Fruit fly (Drosophila melanogaster) whole organism, adult: ENCODE results near the gene CG32054.

Experiments
- CG11617 ChIP-seq: fragments of 200-800 bp; sonication (Bioruptor generic); optimal IDR thresholded peaks from 2 replicates; lab custom pipeline; 2017; ENCODE audit warnings: mild to moderate bottlenecking, missing biosample characterization, missing genetic modification reagents, missing genetic modification characterization
- CG12768 ChIP-seq: fragments of 200-800 bp; sonication (Bioruptor generic); optimal IDR thresholded peaks from 2 replicates; lab custom pipeline; 2017; ENCODE audit warnings: missing biosample characterization, missing genetic modification characterization, mild to moderate bottlenecking, moderate library complexity, missing genetic modification reagents
- CG14711 ChIP-seq: fragments of 200-800 bp; sonication (Bioruptor generic); optimal IDR thresholded peaks from 2 replicates; lab custom pipeline; 2018; ENCODE audit warnings: missing biosample characterization, mild to moderate bottlenecking, missing genetic modification characterization, moderate library complexity
- CG1620 ChIP-seq: fragments of 200-800 bp; sonication (Bioruptor generic); optimal IDR thresholded peaks from 2 replicates; lab custom pipeline; 2016; ENCODE audit warnings: missing biosample characterization, missing genetic modification characterization
- CG33017 ChIP-seq: fragments of 200-800 bp; sonication (Bioruptor generic); optimal IDR thresholded peaks from 2 replicates; lab custom pipeline; 2018; ENCODE audit warnings: missing biosample characterization, mild to moderate bottlenecking, missing genetic modification characterization, moderate library complexity
- CG5204 ChIP-seq: fragments of 200-800 bp; sonication (Bioruptor generic); optimal IDR thresholded peaks from 2 replicates; lab custom pipeline; 2016; ENCODE audit warnings: missing biosample characterization, missing genetic modification characterization
- CG7045 ChIP-seq: fragments of 200-800 bp; sonication (Bioruptor generic); optimal IDR thresholded peaks from 2 replicates; lab custom pipeline; 2017; ENCODE audit warnings: missing biosample characterization, mild to moderate bottlenecking, missing genetic modification characterization
- CG7101 ChIP-seq: fragments of 200-800 bp; sonication (Bioruptor generic); optimal IDR thresholded peaks from 2 replicates; lab custom pipeline; 2018; ENCODE audit warnings: missing biosample characterization, mild to moderate bottlenecking, missing genetic modification characterization, moderate library complexity
- Clk ChIP-seq: fragments of 200-800 bp; sonication (Bioruptor generic); optimal IDR thresholded peaks from 2 replicates; lab custom pipeline; 2017; ENCODE audit warnings: missing biosample characterization, missing genetic modification characterization
- Crg-1 ChIP-seq: fragments of 200-800 bp; sonication (Bioruptor generic); optimal IDR thresholded peaks from 2 replicates; lab custom pipeline; 2016; ENCODE audit warnings: missing biosample characterization, missing genetic modification characterization
- Hr96 ChIP-seq: fragments of 200-800 bp; sonication (Bioruptor generic); optimal IDR thresholded peaks from 2 replicates; lab custom pipeline; 2016; ENCODE audit warnings: missing biosample characterization, missing genetic modification characterization
- Mnt ChIP-seq: fragments of 200-800 bp; sonication (Bioruptor generic); optimal IDR thresholded peaks from 2 replicates; lab custom pipeline; 2016; ENCODE audit warnings: missing biosample characterization, mild to moderate bottlenecking, missing genetic modification characterization
- cic ChIP-seq: fragments of 200-800 bp; sonication (Bioruptor generic); optimal IDR thresholded peaks from 2 replicates; lab custom pipeline; 2017; ENCODE audit warnings: missing biosample characterization, mild to moderate bottlenecking, missing genetic modification characterization, moderate library complexity
- cnc ChIP-seq, 2 experiments: fragments of >200 bp; optimal IDR thresholded peaks; 2 replicates each; lab custom pipeline; 2017
- kay ChIP-seq: fragments of 200-800 bp; sonication (Bioruptor generic); peaks from one replicate; lab custom pipeline; 2016; ENCODE audit warnings: missing biosample characterization, missing genetic modification characterization, borderline replicate concordance
- ovo ChIP-seq: fragments of 200-800 bp; sonication (Bioruptor generic); optimal IDR thresholded peaks from 2 replicates; lab custom pipeline; 2016; ENCODE audit warnings: missing biosample characterization, missing genetic modification characterization
- pad ChIP-seq: fragments of 200-800 bp; sonication (Bioruptor generic); optimal IDR thresholded peaks from 3 replicates; lab custom pipeline; 2017; ENCODE audit warnings: missing biosample characterization, missing genetic modification characterization, mild to moderate bottlenecking, moderate library complexity, missing genetic modification reagents
- tj ChIP-seq: fragments of 200-800 bp; sonication (Bioruptor generic); optimal IDR thresholded peaks from 3 replicates; lab custom pipeline; 2017; ENCODE audit warnings: missing biosample characterization, mild to moderate bottlenecking, missing genetic modification characterization, moderate library complexity
- toe ChIP-seq: fragments of 200-800 bp; sonication (Bioruptor generic); optimal IDR thresholded peaks from 2 replicates; lab custom pipeline; 2016; ENCODE audit warnings: missing biosample characterization, missing genetic modification characterization

The CG32054 gene

dm6 chr3L:10094722-10095121 lies at the start of gene CG32054:
Gene CG32054, minus strand, starts transcription at chr3L:10094738.
- no peak for TF ChIP-seq CG14711

dm6 chr3L:10110379-10110778 lies 15.8 kb upstream of the CG32054 start:
- TF ChIP-seq CG1620 = no peak
- peak; percentile 13 for TF ChIP-seq tj (GFP tag; lab: Kevin White, UChicago)
- TF ChIP-seq ovo (GFP tag; lab: Kevin White, UChicago) = no peak
- peak; percentile 51 for TF ChIP-seq CG5204 (GFP tag; lab: Kevin White, UChicago)
- peak; percentile 20 for TF ChIP-seq CG12768 (GFP tag; lab: Kevin White, UChicago)
- TF ChIP-seq CG7045 = peak; percentile 62
- TF ChIP-seq CG11617 (GFP tag; lab: Kevin White, UChicago) = peak; percentile 67
- TF ChIP-seq cic (GFP tag; lab: Kevin White, UChicago) = no peak
- TF ChIP-seq pad (GFP tag; lab: Kevin White, UChicago) = no peak
- peak; percentile 20 for TF ChIP-seq Clk
- TF ChIP-seq cnc (optimal IDR thresholded peaks at IDR 0.05; lab: Kevin White, UChicago) = no peak
- TF ChIP-seq CG14711 = peak; percentile 14
- peak; percentile 62 for TF ChIP-seq toe (GFP tag; lab: Kevin White, UChicago)
- peak; percentile 2 for TF ChIP-seq Hr96 (GFP tag; lab: Kevin White, UChicago)
- TF ChIP-seq kay (GFP tag; lab: Kevin White, UChicago) = no peak
- peak; percentile 30 for TF ChIP-seq CG7101

dm6 chr3L:10105820-10106219 lies 11.3 kb upstream of the CG32054 start:
- TF ChIP-seq CG14711 = no peak
- no peak for TF ChIP-seq kay (GFP tag; lab: Kevin White, UChicago)
- TF ChIP-seq toe (GFP tag; lab: Kevin White, UChicago) = no peak
- no peak for TF ChIP-seq Crg-1 (GFP tag; lab: Kevin White, UChicago)
- no peak for TF ChIP-seq CG11617 (GFP tag; lab: Kevin White, UChicago)
- no peak for TF ChIP-seq CG12768 (GFP tag; lab: Kevin White, UChicago)
- TF ChIP-seq CG5204 (GFP tag; lab: Kevin White, UChicago) = no peak

- TF ChIP-seq pad (GFP tag; lab: Kevin White, UChicago) (no peak), CG1620 (no peak), Hr96 (GFP tag; lab: Kevin White, UChicago) (no peak), CG33017 (tag; lab: Kevin White, UChicago) (no peak), Mnt (no peak), tj (GFP tag; lab: Kevin White, UChicago) (no peak), toe (GFP tag; lab: Kevin White, UChicago) (no peak), CG11617 (GFP tag; lab: Kevin White, UChicago) (no peak), Crg-1 (GFP tag; lab: Kevin White, UChicago) (no peak), CG5204 (GFP tag; lab: Kevin White, UChicago) (no peak), CG7045 (no peak), Clk (no peak), CG7101 (no peak), kay (GFP tag; lab: Kevin White, UChicago) (no peak), cnc (optimal IDR thresholded peaks at IDR 0.05; lab: Kevin White, UChicago) (no peak), cic (GFP tag; lab: Kevin White, UChicago) (no peak), CG14711 (no peak)
Observed at dm6 chr3L:10100781-10101180, 6.2 kb upstream of the CG32054 start, which contains the start of gene CG42826. Gene CG42826, minus strand, starts transcription at chr3L:10100881.

- TF ChIP-seq kay (GFP tag; lab: Kevin White, UChicago) = peak; percentile 61
- TF ChIP-seq Crg-1 (GFP tag; lab: Kevin White, UChicago) = no peak
Observed at dm6 chr3L:10098015-10098414, 3.5 kb upstream of the CG32054 start, which contains the start of gene Srg2. Gene Srg2, minus strand, starts transcription at chr3L:10098115.

dm6 chr3L:10092278-10092903 lies 2.1 kb downstream of the CG32054 start, which contains the start of gene CG32053:
Gene CG32053, minus strand, starts transcription at chr3L:10092346.
- TF ChIP-seq cic (GFP tag; lab: Kevin White, UChicago) = peak; percentile 14
- TF ChIP-seq kay (GFP tag; lab: Kevin White, UChicago) = peak; percentile 56
- TF ChIP-seq ovo (GFP tag; lab: Kevin White, UChicago) = no peak

dm6 chr3L:10089350-10090266 lies 4.9 kb downstream of the CG32054 start, which contains the start of gene CG14160:
Gene CG14160, minus strand, starts transcription at chr3L:10089400.
- peak; percentile 5 for TF ChIP-seq CG14711
- no peak for TF ChIP-seq ovo (GFP tag; lab: Kevin White, UChicago)
- TF ChIP-seq cic (GFP tag; lab: Kevin White, UChicago) = no peak
- TF ChIP-seq cnc (optimal IDR thresholded peaks at IDR 0.05; lab: Kevin White, UChicago) = peak in 1 of 2 experiments; percentile 79
